Fruit fly (Drosophila melanogaster): ENCODE measurements around the gene Gr64a.

The Gr64a gene

DNA sequence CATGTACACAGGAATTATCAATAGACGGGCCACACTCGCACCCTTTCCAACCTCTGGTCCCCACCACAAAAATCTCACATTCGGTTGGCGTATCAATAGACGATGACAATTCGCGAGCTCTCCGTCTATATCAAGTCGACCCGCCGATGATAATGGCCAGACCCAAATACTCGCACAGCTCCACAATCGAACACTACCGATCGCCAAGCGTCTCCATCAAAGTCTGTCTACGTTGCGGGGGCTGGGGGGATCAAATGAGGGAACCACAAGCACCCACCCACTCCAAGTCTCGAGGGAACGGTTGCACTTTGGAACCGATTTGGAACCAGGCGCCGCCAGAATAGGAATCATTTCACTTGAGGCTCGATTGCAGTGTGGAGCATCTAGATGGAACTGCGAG is 41.8 kb downstream of the Gr64a start:
- TF ChIP-seq CG17801 (GFP tag; optimal IDR thresholded peaks at IDR 0.05; ENCODE audit: partially characterized antibody): no peak

- TF ChIP-seq CG17801 (GFP tag; optimal IDR thresholded peaks at IDR 0.05; ENCODE audit: partially characterized antibody): no peak
Measured at dm6 chr3L:4069069-4069468, 42.5 kb downstream of the Gr64a start, which contains the start of gene CG32259. Gene CG32259 (plus strand): TSS chr3L:4069369.

dm6 chr3L:4070221-4070995 is 43.8 kb downstream of the Gr64a start:
- peak; percentile 65 for TF ChIP-seq CG17801 (GFP tag; optimal IDR thresholded peaks at IDR 0.05; ENCODE audit: partially characterized antibody)

DNA sequence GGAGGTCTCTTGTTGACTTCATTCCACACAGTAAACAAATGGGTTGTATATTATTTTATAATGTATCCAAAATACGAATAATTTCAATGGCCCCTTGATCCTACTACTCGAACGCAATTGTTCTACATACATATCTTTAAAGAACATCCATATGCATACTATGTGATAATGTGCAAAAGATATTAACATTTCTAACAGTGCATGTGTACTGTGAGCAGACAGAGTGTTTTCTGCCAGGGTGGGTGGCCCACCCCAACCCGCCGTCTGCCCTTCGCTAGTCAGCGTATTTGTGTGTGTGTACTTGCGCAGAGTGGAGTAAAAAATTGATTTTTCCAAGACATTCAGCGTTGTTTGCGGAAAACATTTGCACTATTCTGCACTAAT is 44.4 kb downstream of the Gr64a start:
- TF ChIP-seq CG17801 (GFP tag; optimal IDR thresholded peaks at IDR 0.05; ENCODE audit: partially characterized antibody): no peak

DNA sequence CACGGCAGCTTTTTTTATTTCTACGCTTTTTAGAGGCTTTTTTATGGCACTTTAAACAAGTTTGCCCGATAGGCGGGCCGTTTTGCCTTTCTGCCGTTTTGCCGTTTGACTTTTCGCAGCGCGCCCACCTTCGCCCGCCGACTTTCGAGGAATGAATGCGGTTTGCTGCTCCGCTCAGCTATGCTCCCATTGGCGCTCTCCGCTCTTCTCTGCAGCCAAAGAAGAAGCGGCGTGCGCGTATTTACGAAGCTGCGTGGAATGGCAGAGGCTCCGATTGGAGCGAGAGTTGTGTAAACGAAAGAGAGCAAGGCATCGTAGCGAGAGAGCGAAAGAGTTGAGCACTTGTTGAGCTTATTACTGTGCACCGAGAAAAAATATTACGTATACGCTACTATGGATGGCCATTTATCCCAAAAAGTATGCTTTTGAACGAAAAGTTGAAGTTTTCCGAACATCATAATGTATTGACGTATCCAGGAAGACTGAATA is 45.0 kb downstream of the Gr64a start, which contains the start of gene wit:
Gene wit (minus strand): TSS at position 157 of the 489 bp plus-strand sequence.
- TF ChIP-seq CG17801 (GFP tag; optimal IDR thresholded peaks at IDR 0.05; ENCODE audit: partially characterized antibody): peak; percentile 66

dm6 chr3L:4072717-4073116 is 46.1 kb downstream of the Gr64a start:
- no peak for TF ChIP-seq CG17801 (GFP tag; optimal IDR thresholded peaks at IDR 0.05; ENCODE audit: partially characterized antibody)

DNA sequence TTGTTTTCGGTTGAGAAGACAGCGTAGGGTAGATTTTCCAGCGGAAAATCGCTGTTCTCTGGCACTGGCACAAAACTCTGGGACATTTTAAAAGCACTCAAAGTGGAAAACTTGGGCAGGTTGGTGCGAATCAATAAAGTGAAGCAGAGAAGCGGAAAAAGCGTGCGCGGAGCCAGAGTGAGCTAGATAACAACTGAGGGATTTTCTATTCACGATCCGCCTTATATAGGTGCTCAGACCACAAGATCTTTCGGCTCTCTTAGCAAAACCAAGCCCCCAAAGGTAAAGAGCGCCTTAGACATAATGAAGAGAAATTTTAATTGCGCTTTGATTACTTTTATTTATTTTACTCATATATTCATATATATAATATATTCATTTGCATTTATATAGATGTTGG is 47.2 kb downstream of the Gr64a start, which contains the start of gene Faa:
Gene Faa (minus strand): TSS at position 200 of the 400 bp plus-strand sequence.
- TF ChIP-seq CG17801 (GFP tag; optimal IDR thresholded peaks at IDR 0.05; ENCODE audit: partially characterized antibody): no peak

dm6 chr3L:4076907-4077306 is 50.3 kb downstream of the Gr64a start:
- no peak for TF ChIP-seq CG17801 (GFP tag; optimal IDR thresholded peaks at IDR 0.05; ENCODE audit: partially characterized antibody)

Data from ovary, adult (tissue).